Worm (Caenorhabditis elegans) whole organism, early embryonic: ENCODE results near the gene dgtr-1.

ENCODE experiments used
- B0310.2 ChIP-seq: sonication (generic microtip); optimal IDR thresholded peaks from 2 replicates; lab custom pipeline; 2016; ENCODE audit warnings: mild to moderate bottlenecking, missing genetic modification characterization, missing compliant biosample characterization
- F13C5.2 ChIP-seq: sonication (generic microtip); optimal IDR thresholded peaks from 2 replicates; lab custom pipeline; 2017; ENCODE audit warnings: mild to moderate bottlenecking, missing genetic modification characterization, inconsistent platforms, missing compliant biosample characterization
- aly-1 ChIP-seq: sonication (generic microtip); optimal IDR thresholded peaks from 2 replicates; lab custom pipeline; 2016; ENCODE audit warnings: missing genetic modification characterization, missing compliant biosample characterization
- ama-1 ChIP-seq: fragments of 150-350 bp; optimal IDR thresholded peaks from 2 replicates; lab custom pipeline; 2014
- ceh-13 ChIP-seq: fragments of 200-800 bp; sonication (Bioruptor generic); optimal IDR thresholded peaks from 2 replicates; lab custom pipeline; 2018; ENCODE audit warnings: mild to moderate bottlenecking, missing genetic modification characterization, missing compliant biosample characterization
- ceh-36 ChIP-seq: sonication (generic microtip); optimal IDR thresholded peaks from 2 replicates; lab custom pipeline; 2016; ENCODE audit warnings: missing genetic modification characterization, inconsistent platforms, missing compliant biosample characterization
- ets-7 ChIP-seq: sonication (generic microtip); optimal IDR thresholded peaks from 2 replicates; lab custom pipeline; 2016; ENCODE audit warnings: missing genotype, missing genetic modification characterization, missing compliant biosample characterization
- flt-1 ChIP-seq: fragments of 200-800 bp; sonication (Bioruptor generic); IDR thresholded peaks from 2 replicates; pipeline ENCODE4 v1.3.6; 2022; ENCODE audit warnings: missing genetic modification characterization, missing compliant biosample characterization
- hmbx-1 ChIP-seq: sonication (generic microtip); optimal IDR thresholded peaks from 2 replicates; lab custom pipeline; 2016; ENCODE audit warnings: mild to moderate bottlenecking, missing genetic modification characterization, missing compliant biosample characterization
- hmg-4 ChIP-seq: fragments of 200-800 bp; sonication (Bioruptor generic); optimal IDR thresholded peaks from 2 replicates; lab custom pipeline; 2018; ENCODE audit warnings: mild to moderate bottlenecking, missing genetic modification characterization, missing compliant biosample characterization
- hnd-1 ChIP-seq: sonication (generic microtip); optimal IDR thresholded peaks from 2 replicates; lab custom pipeline; 2016; ENCODE audit warnings: missing genetic modification characterization, missing compliant biosample characterization
- pes-1 ChIP-seq: fragments of 200-800 bp; sonication (Bioruptor generic); IDR thresholded peaks from 2 replicates; pipeline ENCODE4 v1.3.6; 2022; ENCODE audit warnings: missing genetic modification reagents, missing genetic modification characterization, missing compliant biosample characterization
- scrt-1 ChIP-seq: fragments of 200-800 bp; sonication (Bioruptor generic); IDR thresholded peaks from 2 replicates; pipeline ENCODE4 v1.3.6; 2022; ENCODE audit warnings: missing genetic modification characterization, missing compliant biosample characterization
- sea-1 ChIP-seq: fragments of 200-800 bp; sonication (Bioruptor generic); conservative IDR thresholded peaks from 2 replicates; pipeline ENCODE4 v1.3.6; 2022; ENCODE audit warnings: missing genetic modification characterization, missing compliant biosample characterization
- tbx-11 ChIP-seq: fragments of 200-800 bp; sonication (Bioruptor generic); IDR thresholded peaks from 2 replicates; pipeline ENCODE4 v1.3.6; 2022; ENCODE audit warnings: missing genetic modification characterization, missing compliant biosample characterization
- tbx-37 ChIP-seq: fragments of 200-800 bp; sonication (Bioruptor generic); conservative IDR thresholded peaks from 2 replicates; pipeline ENCODE4 v1.3.6; 2022; ENCODE audit warnings: missing genetic modification reagents, missing genetic modification characterization, missing compliant biosample characterization
- tra-4 ChIP-seq: sonication (generic microtip); optimal IDR thresholded peaks from 2 replicates; lab custom pipeline; 2017; ENCODE audit warnings: missing genetic modification characterization, missing compliant biosample characterization

dgtr-1 gene

ce11 chrV:6496611-6497158 lies at the start of gene dgtr-1:
Gene dgtr-1, plus strand, starts transcription at chrV:6497108.
- TF ChIP-seq tbx-37 (GFP tag; lab: Robert Waterston, UW) (no peak), sea-1 (GFP tag; lab: Robert Waterston, UW) (no peak), pes-1 (GFP tag; lab: Robert Waterston, UW) (no peak), hmbx-1 (tag; lab: Kevin White, UChicago) (no peak), ets-7 (tag; lab: Kevin White, UChicago) (no peak)

ce11 chrV:6448356-6448755 lies 48.6 kb upstream of the dgtr-1 start, which contains the start of gene fbxa-196:
Gene fbxa-196, plus strand, starts transcription at chrV:6448656.
- TF ChIP-seq pes-1 (GFP tag; lab: Robert Waterston, UW) (no peak), tbx-37 (GFP tag; lab: Robert Waterston, UW) (no peak), ceh-13 (GFP tag; lab: Kevin White, UChicago) (no peak), flt-1 (GFP tag; lab: Robert Waterston, UW) (no peak), hmbx-1 (tag; lab: Kevin White, UChicago) (no peak), aly-1 (tag; lab: Kevin White, UChicago) (no peak), hmg-4 (GFP tag; lab: Kevin White, UChicago) (no peak), scrt-1 (GFP tag; lab: Robert Waterston, UW) (no peak), tbx-11 (GFP tag; lab: Robert Waterston, UW) (no peak), tra-4 (tag; lab: Kevin White, UChicago) (no peak), ceh-36 (no peak), sea-1 (GFP tag; lab: Robert Waterston, UW) (no peak), ama-1 (lab: Kevin White, UChicago) (no peak)

ce11 chrV:6450129-6451011 lies 46.5 kb upstream of the dgtr-1 start, which contains the start of gene acl-8:
Gene acl-8, plus strand, starts transcription at chrV:6450870.
- TF ChIP-seq hmg-4 (GFP tag; lab: Kevin White, UChicago) (no peak), hnd-1 (tag; lab: Kevin White, UChicago) (no peak), pes-1 (GFP tag; lab: Robert Waterston, UW) (no peak), ama-1 (lab: Kevin White, UChicago) (no peak), hmbx-1 (tag; lab: Kevin White, UChicago) (no peak), F13C5.2 (no peak), B0310.2 (tag; lab: Kevin White, UChicago) (no peak), scrt-1 (GFP tag; lab: Robert Waterston, UW) (no peak), flt-1 (GFP tag; lab: Robert Waterston, UW) (no peak), tra-4 (tag; lab: Kevin White, UChicago) (no peak)

- no peak for TF ChIP-seq ama-1 (lab: Kevin White, UChicago)
- TF ChIP-seq ceh-36, result no peak
- no peak for TF ChIP-seq scrt-1 (GFP tag; lab: Robert Waterston, UW)
- TF ChIP-seq B0310.2 (tag; lab: Kevin White, UChicago), result no peak
- no peak for TF ChIP-seq hmbx-1 (tag; lab: Kevin White, UChicago)
- TF ChIP-seq hmg-4 (GFP tag; lab: Kevin White, UChicago), result no peak
- TF ChIP-seq ceh-13 (GFP tag; lab: Kevin White, UChicago), result no peak
- TF ChIP-seq tbx-37 (GFP tag; lab: Robert Waterston, UW), result no peak
- TF ChIP-seq sea-1 (GFP tag; lab: Robert Waterston, UW), result no peak
- TF ChIP-seq flt-1 (GFP tag; lab: Robert Waterston, UW), result no peak
- TF ChIP-seq tra-4 (tag; lab: Kevin White, UChicago), result no peak
- no peak for TF ChIP-seq aly-1 (tag; lab: Kevin White, UChicago)
- no peak for TF ChIP-seq tbx-11 (GFP tag; lab: Robert Waterston, UW)
- TF ChIP-seq pes-1 (GFP tag; lab: Robert Waterston, UW), result no peak
- no peak for TF ChIP-seq F13C5.2
These were observed 43.8 kb upstream of the dgtr-1 start, which contains the start of gene acl-9 for ce11 chrV:6453122-6453521. Gene acl-9, plus strand, starts transcription at chrV:6453226.

- no peak for TF ChIP-seq hnd-1 (tag; lab: Kevin White, UChicago)
- TF ChIP-seq scrt-1 (GFP tag; lab: Robert Waterston, UW), result no peak
- no peak for TF ChIP-seq ceh-36
- no peak for TF ChIP-seq hmbx-1 (tag; lab: Kevin White, UChicago)
- TF ChIP-seq flt-1 (GFP tag; lab: Robert Waterston, UW), result no peak
- TF ChIP-seq pes-1 (GFP tag; lab: Robert Waterston, UW), result no peak
- no peak for TF ChIP-seq hmg-4 (GFP tag; lab: Kevin White, UChicago)
- TF ChIP-seq aly-1 (tag; lab: Kevin White, UChicago), result no peak
These were observed 40.0 kb upstream of the dgtr-1 start for ce11 chrV:6456903-6457302.

- TF ChIP-seq flt-1 (GFP tag; lab: Robert Waterston, UW) (no peak), hmg-4 (GFP tag; lab: Kevin White, UChicago) (no peak), tbx-11 (GFP tag; lab: Robert Waterston, UW) (no peak), tbx-37 (GFP tag; lab: Robert Waterston, UW) (no peak), ceh-13 (GFP tag; lab: Kevin White, UChicago) (no peak), aly-1 (tag; lab: Kevin White, UChicago) (no peak), hnd-1 (tag; lab: Kevin White, UChicago) (no peak), ets-7 (tag; lab: Kevin White, UChicago) (no peak), scrt-1 (GFP tag; lab: Robert Waterston, UW) (no peak), tra-4 (tag; lab: Kevin White, UChicago) (no peak), pes-1 (GFP tag; lab: Robert Waterston, UW) (no peak), F13C5.2 (no peak), ceh-36 (no peak), ama-1 (lab: Kevin White, UChicago) (no peak)
These were observed 38.5 kb upstream of the dgtr-1 start for ce11 chrV:6458302-6458998.
